Worm (Caenorhabditis elegans): Measurements from ENCODE around the gene spc-1.

Gene spc-1

ce11 chrX:3111687-3112086, 15.2 kb downstream of the spc-1 start:
- TF ChIP-seq blmp-1 (tag; optimal IDR thresholded peaks at IDR 0.05; ENCODE audit: insufficient read depth) (peak; percentile 23), peb-1 (tag; optimal IDR thresholded peaks at IDR 0.05) (no peak), dmd-4 (tag; optimal IDR thresholded peaks at IDR 0.05) (no peak), C34F6.9 (tag; optimal IDR thresholded peaks at IDR 0.05) (no peak), nhr-12 (tag; optimal IDR thresholded peaks at IDR 0.05) (no peak), sma-3 (GFP tag; optimal IDR thresholded peaks at IDR 0.05) (peak; percentile 71), nhr-11 (tag; optimal IDR thresholded peaks at IDR 0.05) (peak; percentile 74), egl-27 (tag; optimal IDR thresholded peaks at IDR 0.05) (peak; percentile 15), nhr-23 (tag; optimal IDR thresholded peaks at IDR 0.05) (no peak), nhr-129 (tag; optimal IDR thresholded peaks at IDR 0.05) (peak; percentile 87), unc-55 (GFP tag; optimal IDR thresholded peaks at IDR 0.05) (peak; percentile 15), snpc-4 (tag; optimal IDR thresholded peaks at IDR 0.05) (peak; percentile 21), ama-1 (optimal IDR thresholded peaks at IDR 0.05) (peak; percentile 95), elt-3 (tag; optimal IDR thresholded peaks at IDR 0.05) (no peak), crh-2 (tag; optimal IDR thresholded peaks at IDR 0.05) (peak; percentile 67), lin-13 (GFP tag; optimal IDR thresholded peaks at IDR 0.05) (peak; percentile 74), sma-9 (GFP tag; optimal IDR thresholded peaks at IDR 0.05) (peak; percentile 80), sma-9 (tag; optimal IDR thresholded peaks at IDR 0.05) (no peak), nhr-21 (tag; optimal IDR thresholded peaks at IDR 0.05) (peak; percentile 58), Y55F3AM.14 (GFP tag; optimal IDR thresholded peaks at IDR 0.05) (no peak), mdl-1 (tag; optimal IDR thresholded peaks at IDR 0.05) (no peak), nhr-6 (tag; optimal IDR thresholded peaks at IDR 0.05) (peak; percentile 60), nhr-237 (tag; optimal IDR thresholded peaks at IDR 0.05) (no peak), ztf-4 (tag; optimal IDR thresholded peaks at IDR 0.05) (peak; percentile 70), nhr-25 (tag; optimal IDR thresholded peaks at IDR 0.05) (peak; percentile 61), lsy-2 (tag; optimal IDR thresholded peaks at IDR 0.05) (peak in 1 of 2 experiments; percentile 42), sem-4 (tag; optimal IDR thresholded peaks at IDR 0.05) (peak; percentile 13), lin-39 (tag; optimal IDR thresholded peaks at IDR 0.05) (no peak), F13H6.1 (tag; optimal IDR thresholded peaks at IDR 0.05) (peak; percentile 45), ZK546.5 (tag; optimal IDR thresholded peaks at IDR 0.05) (no peak), ztf-1 (GFP tag; conservative IDR thresholded peaks at IDR 0.05) (no peak)

DNA sequence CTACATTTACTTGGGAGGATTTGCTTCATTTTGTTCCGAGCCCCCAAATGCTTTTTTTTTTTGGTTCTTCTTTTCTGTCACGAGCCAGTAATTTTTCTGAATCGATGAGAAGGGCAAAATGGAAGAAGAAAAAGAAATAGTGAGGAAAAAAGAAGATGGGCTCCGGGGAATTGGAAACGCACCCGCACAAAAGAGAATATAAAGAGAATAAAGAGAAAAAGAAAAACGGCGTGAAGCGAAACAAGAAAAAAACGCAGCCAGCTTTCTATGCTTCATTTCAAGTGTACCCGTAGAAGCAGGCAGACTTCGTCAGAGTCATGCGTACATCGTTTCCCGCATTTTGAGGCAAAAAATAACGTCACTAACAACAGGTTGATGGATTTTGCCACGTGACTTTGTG, 15.8 kb downstream of the spc-1 start:
- TF ChIP-seq C34F6.9 (tag; optimal IDR thresholded peaks at IDR 0.05) (peak; percentile 59), crh-2 (tag; optimal IDR thresholded peaks at IDR 0.05) (peak; percentile 29), egl-27 (tag; optimal IDR thresholded peaks at IDR 0.05) (no peak), mdl-1 (tag; optimal IDR thresholded peaks at IDR 0.05) (peak in 1 of 2 experiments; percentile 48), zag-1 (tag; optimal IDR thresholded peaks at IDR 0.05) (peak; percentile 67), skn-1 (tag; optimal IDR thresholded peaks at IDR 0.05) (no peak), R02D3.7 (tag; optimal IDR thresholded peaks at IDR 0.05) (no peak), nhr-129 (tag; optimal IDR thresholded peaks at IDR 0.05) (peak; percentile 54), nhr-237 (tag; optimal IDR thresholded peaks at IDR 0.05) (no peak), unc-55 (GFP tag; optimal IDR thresholded peaks at IDR 0.05) (peak; percentile 30), mbf-1 (tag; optimal IDR thresholded peaks at IDR 0.05) (no peak), nhr-77 (tag; optimal IDR thresholded peaks at IDR 0.05) (no peak), snpc-4 (tag; optimal IDR thresholded peaks at IDR 0.05) (no peak), sma-9 (GFP tag; optimal IDR thresholded peaks at IDR 0.05) (peak; percentile 46), sma-9 (tag; optimal IDR thresholded peaks at IDR 0.05) (no peak), lsy-2 (tag; optimal IDR thresholded peaks at IDR 0.05) (peak in 1 of 2 experiments; percentile 31)

DNA sequence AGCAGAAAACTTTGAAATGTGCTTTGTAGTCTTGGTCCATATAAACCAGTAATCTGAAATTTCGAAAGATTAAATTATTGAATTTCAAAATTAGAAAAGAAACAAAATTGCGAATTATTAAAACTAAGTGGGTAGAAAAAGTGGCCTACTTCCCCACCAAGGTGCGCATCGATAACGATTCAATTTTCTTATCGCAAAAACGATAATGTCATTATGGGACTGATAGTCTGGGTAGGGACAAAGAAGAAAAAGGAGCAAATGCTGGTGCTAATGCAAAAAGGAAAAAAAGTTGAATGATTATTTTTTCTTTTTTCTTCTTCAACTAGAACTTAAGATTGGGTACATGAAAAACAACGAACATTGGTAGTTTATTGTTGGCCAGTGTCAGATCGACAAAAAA, 16.3 kb downstream of the spc-1 start, which contains the start of gene gpcp-1:
TSS of gene gpcp-1 (minus strand) at position 53 of the 400 bp plus-strand sequence.
- TF ChIP-seq lsy-2 (tag; optimal IDR thresholded peaks at IDR 0.05), result no peak
- no peak for TF ChIP-seq nhr-25 (tag; optimal IDR thresholded peaks at IDR 0.05)
- no peak for TF ChIP-seq lin-13 (GFP tag; optimal IDR thresholded peaks at IDR 0.05)
- no peak for TF ChIP-seq snpc-4 (tag; optimal IDR thresholded peaks at IDR 0.05)
- TF ChIP-seq egl-27 (tag; optimal IDR thresholded peaks at IDR 0.05), result no peak
- peak; percentile 65 for TF ChIP-seq fos-1 (tag; optimal IDR thresholded peaks at IDR 0.05)

DNA sequence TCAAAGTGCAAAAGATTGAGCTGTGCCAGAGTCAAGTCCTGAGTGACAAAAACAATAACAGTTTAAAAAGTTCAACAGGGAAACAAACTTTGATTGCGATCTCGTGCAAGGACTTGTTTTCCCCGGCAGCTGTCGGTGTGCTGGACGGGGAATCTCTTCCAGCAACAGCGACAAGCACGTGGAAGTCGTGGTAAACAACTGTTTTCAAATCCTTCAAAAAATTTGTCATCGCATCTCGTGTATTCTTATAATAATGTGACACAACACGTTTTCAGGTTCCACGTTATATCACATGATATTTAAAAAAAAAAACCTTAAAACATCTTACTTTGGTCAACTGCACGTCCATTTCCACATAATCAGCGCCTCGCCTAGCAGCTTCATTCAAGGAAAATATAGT, 18.3 kb downstream of the spc-1 start:
- TF ChIP-seq C34F6.9 (tag; optimal IDR thresholded peaks at IDR 0.05) (peak; percentile 29), mdl-1 (tag; optimal IDR thresholded peaks at IDR 0.05) (peak; percentile 19 to 36), F13H6.1 (tag; optimal IDR thresholded peaks at IDR 0.05) (peak; percentile 36), sma-3 (GFP tag; optimal IDR thresholded peaks at IDR 0.05) (no peak), lsy-2 (tag; optimal IDR thresholded peaks at IDR 0.05) (peak in 1 of 2 experiments; percentile 37), nhr-129 (tag; optimal IDR thresholded peaks at IDR 0.05) (peak; percentile 41), sma-9 (GFP tag; optimal IDR thresholded peaks at IDR 0.05) (peak; percentile 46), sma-9 (tag; optimal IDR thresholded peaks at IDR 0.05) (no peak), elt-3 (tag; optimal IDR thresholded peaks at IDR 0.05) (no peak), sem-4 (tag; optimal IDR thresholded peaks at IDR 0.05) (no peak)

All from whole organism, L2 larva.